Fruit fly (Drosophila melanogaster) whole organism, embryonic: ENCODE results near the gene CG11454.

Experiments
- CG17328 ChIP-seq: fragments of 200-800 bp; sonication (Bioruptor generic); IDR thresholded peaks from 2 replicates; pipeline ENCODE4 v1.3.6; 2022; ENCODE audit warnings: missing biosample characterization, missing genetic modification characterization
- CG6854 ChIP-seq: fragments of 200-800 bp; sonication (Bioruptor generic); optimal IDR thresholded peaks from 3 replicates; lab custom pipeline; 2017; ENCODE audit warnings: missing biosample characterization, mild to moderate bottlenecking, missing genetic modification characterization
- ci ChIP-seq: fragments of 200-800 bp; sonication (Bioruptor generic); IDR thresholded peaks from 3 replicates; pipeline ENCODE4 v1.3.6; 2022; ENCODE audit warnings: missing biosample characterization, missing genetic modification characterization
- hb ChIP-seq: fragments of 200-800 bp; sonication (Bioruptor generic); IDR thresholded peaks from 3 replicates; pipeline ENCODE4 v1.3.6; 2022; ENCODE audit warnings: missing biosample characterization, missing genetic modification characterization; ENCODE audit not compliant: partially characterized antibody
- kah ChIP-seq: fragments of 200-800 bp; sonication (Bioruptor generic); optimal IDR thresholded peaks from 2 replicates; lab custom pipeline; 2018; ENCODE audit warnings: missing biosample characterization, mild to moderate bottlenecking, missing genetic modification characterization
- knrl ChIP-seq: fragments of 200-800 bp; sonication (Bioruptor generic); IDR thresholded peaks from 3 replicates; pipeline ENCODE4 v1.3.6; 2022; ENCODE audit warnings: missing biosample characterization, missing genetic modification characterization; ENCODE audit not compliant: partially characterized antibody
- nerfin-2 ChIP-seq: fragments of 200-800 bp; sonication (Bioruptor generic); IDR thresholded peaks from 2 replicates; pipeline ENCODE4 v1.3.6; 2022; ENCODE audit warnings: missing biosample characterization, missing genetic modification characterization; ENCODE audit not compliant: partially characterized antibody

dm6 chr2L:121456-121831 lies 21.7 kb upstream of the CG11454 start, which contains the start of gene CG4822:
- 0 out of 2 replicates have a peak, but pooled peaks have one; percentile 15 for TF ChIP-seq CG17328
- no peak for TF ChIP-seq ci
- TF ChIP-seq CG6854 (GFP tag; lab: Kevin White, UChicago) = no peak
- no peak for TF ChIP-seq knrl (GFP tag; lab: Robert Waterston, UW)
- TF ChIP-seq nerfin-2 = no peak
- TF ChIP-seq hb (GFP tag; lab: Robert Waterston, UW) = no peak
- TF ChIP-seq kah (GFP tag; lab: Kevin White, UChicago) = no peak
